Worm (Caenorhabditis elegans): ENCODE measurements around the gene rgs-9.

DNA sequence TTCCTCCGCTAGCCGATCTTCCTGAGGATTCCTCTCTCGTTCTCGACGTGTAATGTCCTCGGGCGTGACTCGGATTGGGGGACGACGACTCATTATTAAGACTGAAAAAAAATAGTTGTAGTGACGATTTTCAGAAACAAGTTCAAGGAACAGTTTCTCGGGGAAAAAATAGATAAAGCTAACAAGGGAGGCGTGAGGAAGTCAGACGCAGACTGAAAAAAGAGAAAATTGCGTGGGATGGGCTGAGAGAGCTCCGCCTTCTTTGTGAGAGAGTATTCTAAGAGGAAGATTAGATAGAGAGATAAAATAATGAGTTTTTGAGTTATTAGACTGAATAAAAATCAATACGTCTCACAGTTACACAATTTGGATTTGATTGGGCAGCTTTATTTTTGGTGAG is 1.8 kb upstream of the rgs-9 start, which contains the start of gene ZC53.1:
- TF ChIP-seq ztf-23 (GFP tag; IDR thresholded peaks at IDR 0.05), result no peak
- no peak for TF ChIP-seq cog-1 (tag; optimal IDR thresholded peaks at IDR 0.05)
- TF ChIP-seq ztf-29 (GFP tag; IDR thresholded peaks at IDR 0.05), result no peak
- TF ChIP-seq T22C8.4 (GFP tag; IDR thresholded peaks at IDR 0.05), result no peak
- TF ChIP-seq ref-1 (GFP tag; conservative IDR thresholded peaks at IDR 0.05), result no peak
- TF ChIP-seq flt-1 (GFP tag; IDR thresholded peaks at IDR 0.05), result no peak
- TF ChIP-seq tab-1 (GFP tag; IDR thresholded peaks at IDR 0.05), result no peak
- TF ChIP-seq klf-2 (GFP tag; conservative IDR thresholded peaks at IDR 0.05), result no peak
